Worm (Caenorhabditis elegans) whole organism, L1 larva: ENCODE measurements around the gene F43C11.6.

Experiments used
- lin-35 ChIP-seq, 2 experiments: fragments of 150-350 bp; optimal IDR thresholded peaks; 2 replicates each; lab custom pipeline; 2014; ENCODE audit warnings: missing biosample characterization in 2 of 2, missing genetic modification characterization in 2 of 2, missing genetic modification reagents in 2 of 2
- lsy-2 ChIP-seq, 2 experiments: fragments of 150-350 bp; optimal IDR thresholded peaks; 2 replicates each; lab custom pipeline; 2014; ENCODE audit warnings: missing biosample characterization in 2 of 2, missing genetic modification characterization in 2 of 2
- nhr-76 ChIP-seq: sonication (generic microtip); optimal IDR thresholded peaks from 2 replicates; lab custom pipeline; 2017; ENCODE audit warnings: missing biosample characterization, missing genetic modification characterization
- unc-86 ChIP-seq: sonication (generic microtip); optimal IDR thresholded peaks from 2 replicates; lab custom pipeline; 2016; ENCODE audit warnings: missing genetic modification characterization, missing compliant biosample characterization
- unc-98 ChIP-seq: fragments of 200-800 bp; sonication (Bioruptor generic); IDR thresholded peaks from 2 replicates; pipeline ENCODE4 v1.3.6; 2022; ENCODE audit warnings: missing genetic modification characterization, missing compliant biosample characterization

ce11 chrII:2300861-2301260 lies 41.4 kb upstream of the F43C11.6 start, which contains the start of gene B0281.5:
- TF ChIP-seq unc-98 (GFP tag; lab: Robert Waterston, UW) (no peak), unc-86 (tag; lab: Kevin White, UChicago) (no peak), lsy-2 (tag; optimal IDR thresholded peaks at IDR 0.05; lab: Kevin White, UChicago) (no peak), lin-35 (GFP tag; optimal IDR thresholded peaks at IDR 0.05; lab: Kevin White, UChicago) (no peak), nhr-76 (no peak)
